Fruit fly (Drosophila melanogaster) whole organism, embryonic: ENCODE results near the gene ImpE1.

ENCODE experiments used
- CG10321 ChIP-seq: fragments of 200-800 bp; sonication (Bioruptor generic); IDR thresholded peaks from 2 replicates; pipeline ENCODE4 v1.3.6; 2022; ENCODE audit warnings: missing biosample characterization, missing genetic modification characterization
- CG10565 ChIP-seq: fragments of 200-800 bp; sonication (Bioruptor generic); optimal IDR thresholded peaks from 3 replicates; lab custom pipeline; 2016; ENCODE audit warnings: missing biosample characterization, mild to moderate bottlenecking, missing genetic modification characterization
- CG11504 ChIP-seq: fragments of 200-800 bp; sonication (Bioruptor generic); optimal IDR thresholded peaks from 3 replicates; lab custom pipeline; 2019; ENCODE audit warnings: missing biosample characterization, mild to moderate bottlenecking, missing genetic modification characterization, moderate library complexity
- CG13287 ChIP-seq: fragments of 200-800 bp; sonication (Bioruptor generic); IDR thresholded peaks from 2 replicates; pipeline ENCODE4 v1.3.6; 2022; ENCODE audit warnings: missing biosample characterization, missing genetic modification characterization; ENCODE audit not compliant: partially characterized antibody
- CG14860 ChIP-seq: fragments of 200-800 bp; sonication (Bioruptor generic); IDR thresholded peaks from 3 replicates; pipeline ENCODE4 v1.3.6; 2022; ENCODE audit warnings: missing biosample characterization, missing genetic modification characterization; ENCODE audit not compliant: partially characterized antibody
- CG14965 ChIP-seq: fragments of 200-800 bp; sonication (Bioruptor generic); optimal IDR thresholded peaks from 2 replicates; lab custom pipeline; 2016; ENCODE audit warnings: missing biosample characterization, missing genetic modification characterization, borderline replicate concordance
- CG1603 ChIP-seq: fragments of 200-800 bp; sonication (Bioruptor generic); optimal IDR thresholded peaks from 2 replicates; lab custom pipeline; 2019; ENCODE audit warnings: missing biosample characterization, mild to moderate bottlenecking, missing genetic modification characterization, moderate library complexity
- CG16813 ChIP-seq: fragments of 200-800 bp; sonication (Bioruptor generic); IDR thresholded peaks from 3 replicates; pipeline ENCODE4 v1.3.6; 2022; ENCODE audit warnings: missing biosample characterization, missing genetic modification characterization; ENCODE audit not compliant: partially characterized antibody
- CG18011 ChIP-seq: fragments of 200-800 bp; sonication (Bioruptor generic); optimal IDR thresholded peaks from 2 replicates; lab custom pipeline; 2017; ENCODE audit warnings: missing biosample characterization, missing genetic modification characterization, mild to moderate bottlenecking, moderate library complexity, missing genotype
- CG18599 ChIP-seq: fragments of 200-800 bp; sonication (Bioruptor generic); optimal IDR thresholded peaks from 3 replicates; lab custom pipeline; 2017; ENCODE audit warnings: missing biosample characterization, missing genetic modification characterization, mild to moderate bottlenecking, moderate library complexity, missing genetic modification reagents
- CG2199 ChIP-seq: fragments of 200-800 bp; sonication (Bioruptor generic); IDR thresholded peaks from 3 replicates; pipeline ENCODE4 v1.3.6; 2022; ENCODE audit warnings: missing biosample characterization, missing genetic modification characterization
- CG32532 ChIP-seq: fragments of 200-800 bp; sonication (Bioruptor generic); IDR thresholded peaks from 2 replicates; pipeline ENCODE4 v1.3.6; 2022; ENCODE audit warnings: missing biosample characterization, missing genetic modification characterization
- CG34422 ChIP-seq: fragments of 200-800 bp; sonication (Bioruptor generic); IDR thresholded peaks from 3 replicates; pipeline ENCODE4 v1.3.6; 2022; ENCODE audit warnings: missing biosample characterization, missing genetic modification characterization
- CG3995 ChIP-seq: fragments of 200-800 bp; sonication (Bioruptor generic); optimal IDR thresholded peaks from 3 replicates; lab custom pipeline; 2016; ENCODE audit warnings: missing biosample characterization, missing genetic modification characterization
- CG4282 ChIP-seq: fragments of 200-800 bp; sonication (Bioruptor generic); optimal IDR thresholded peaks from 2 replicates; lab custom pipeline; 2016; ENCODE audit warnings: missing biosample characterization, missing genetic modification characterization
- CG43689 ChIP-seq: fragments of 200-800 bp; sonication (Bioruptor generic); IDR thresholded peaks from 2 replicates; pipeline ENCODE4 v1.3.6; 2022; ENCODE audit warnings: missing biosample characterization, missing genetic modification characterization
- CG8089 ChIP-seq: fragments of 200-800 bp; sonication (Bioruptor generic); optimal IDR thresholded peaks from 3 replicates; lab custom pipeline; 2016; ENCODE audit warnings: missing biosample characterization, missing genetic modification characterization
- CG8478 ChIP-seq: fragments of >200 bp; optimal IDR thresholded peaks from 2 replicates; lab custom pipeline; 2018
- CG8944 ChIP-seq: fragments of 200-800 bp; sonication (Bioruptor generic); optimal IDR thresholded peaks from 3 replicates; lab custom pipeline; 2016; ENCODE audit warnings: missing biosample characterization, missing genetic modification characterization
- CTCF ChIP-seq: fragments of 200-800 bp; sonication (Bioruptor generic); optimal IDR thresholded peaks from 2 replicates; lab custom pipeline; 2017; ENCODE audit warnings: missing biosample characterization, mild to moderate bottlenecking, missing genetic modification characterization, moderate library complexity
- Dp ChIP-seq: fragments of 200-800 bp; sonication (Bioruptor generic); optimal IDR thresholded peaks from 2 replicates; lab custom pipeline; 2018; ENCODE audit warnings: missing biosample characterization, mild to moderate bottlenecking, missing genetic modification characterization, moderate library complexity
- Drgx ChIP-seq: fragments of 200-800 bp; sonication (Bioruptor generic); IDR thresholded peaks from 2 replicates; pipeline ENCODE4 v1.3.6; 2022; ENCODE audit warnings: missing biosample characterization, missing genetic modification characterization
- Hr51 ChIP-seq, 2 experiments: fragments of 200-800 bp; sonication (Bioruptor generic); optimal IDR thresholded peaks; 2 replicates in 1 of 2; 3 replicates in 1 of 2; lab custom pipeline; 2016 to 2018; ENCODE audit warnings: missing biosample characterization in 2 of 2, missing genetic modification characterization in 2 of 2, mild to moderate bottlenecking in 1 of 2, moderate library complexity in 1 of 2
- Scr ChIP-seq: fragments of 200-800 bp; sonication (Bioruptor generic); IDR thresholded peaks from 2 replicates; pipeline ENCODE4 v1.3.6; 2022; ENCODE audit warnings: missing biosample characterization, missing genetic modification characterization; ENCODE audit not compliant: partially characterized antibody
- Six4 ChIP-seq: fragments of 200-800 bp; sonication (Bioruptor generic); optimal IDR thresholded peaks from 2 replicates; lab custom pipeline; 2016; ENCODE audit warnings: missing biosample characterization, missing genetic modification characterization
- Trl ChIP-seq, 3 experiments: fragments of >200 bp in 2 of 3; fragments of 200-800 bp in 1 of 3; sonication (Bioruptor generic) in 1 of 3; optimal IDR thresholded peaks; 2 replicates in 1 of 3; 3 replicates in 2 of 3; lab custom pipeline; 2016 to 2017; ENCODE audit warnings: missing biosample characterization in 1 of 3, missing genetic modification characterization in 1 of 3
- Xbp1 ChIP-seq: fragments of 200-800 bp; sonication (Bioruptor generic); optimal IDR thresholded peaks from 3 replicates; lab custom pipeline; 2016; ENCODE audit warnings: missing biosample characterization, mild to moderate bottlenecking, missing genetic modification characterization
- ab ChIP-seq: fragments of 200-800 bp; sonication (Bioruptor generic); optimal IDR thresholded peaks from 2 replicates; lab custom pipeline; 2016; ENCODE audit warnings: missing biosample characterization, missing genetic modification characterization
- al ChIP-seq: fragments of 200-800 bp; sonication (Bioruptor generic); IDR thresholded peaks from 2 replicates; pipeline ENCODE4 v1.3.6; 2022; ENCODE audit warnings: missing biosample characterization, missing genetic modification characterization
- bowl ChIP-seq: fragments of 200-800 bp; sonication (Bioruptor generic); IDR thresholded peaks from 2 replicates; pipeline ENCODE4 v1.3.6; 2022; ENCODE audit warnings: missing biosample characterization, missing genetic modification characterization
- cad ChIP-seq: fragments of >200 bp; optimal IDR thresholded peaks from 2 replicates; lab custom pipeline; 2017; ENCODE audit warnings: missing biosample characterization, missing genetic modification characterization
- en ChIP-seq: fragments of 200-800 bp; sonication (Bioruptor generic); optimal IDR thresholded peaks from 2 replicates; lab custom pipeline; 2016; ENCODE audit warnings: missing biosample characterization, missing genetic modification characterization
- exex ChIP-seq: fragments of 200-800 bp; sonication (Bioruptor generic); optimal IDR thresholded peaks from 4 replicates; lab custom pipeline; 2018; ENCODE audit warnings: missing biosample characterization, mild to moderate bottlenecking, missing genetic modification characterization, moderate library complexity
- gce ChIP-seq: fragments of 200-800 bp; sonication (Bioruptor generic); IDR thresholded peaks from 3 replicates; pipeline ENCODE4 v1.3.6; 2022; ENCODE audit warnings: missing biosample characterization, missing genetic modification characterization
- lilli ChIP-seq: fragments of 200-800 bp; sonication (Bioruptor generic); optimal IDR thresholded peaks from 3 replicates; lab custom pipeline; 2016; ENCODE audit warnings: missing biosample characterization, missing genetic modification characterization
- lov ChIP-seq, 2 experiments: fragments of 200-800 bp in 1 of 2; fragments of >200 bp in 1 of 2; sonication (Bioruptor generic) in 1 of 2; IDR thresholded peaks in 1 of 2; optimal IDR thresholded peaks in 1 of 2; 2 replicates in 1 of 2; 3 replicates in 1 of 2; pipeline versions ENCODE4 v1.3.6 to Lab custom; 2017 to 2022; ENCODE audit warnings: missing biosample characterization in 1 of 2, missing genetic modification characterization in 1 of 2
- pita ChIP-seq: fragments of 200-800 bp; sonication (Bioruptor generic); optimal IDR thresholded peaks from 2 replicates; lab custom pipeline; 2017; ENCODE audit warnings: missing biosample characterization, mild to moderate bottlenecking, missing genetic modification characterization
- sd ChIP-seq: fragments of 200-800 bp; sonication (Bioruptor generic); optimal IDR thresholded peaks from 3 replicates; lab custom pipeline; 2018; ENCODE audit warnings: missing biosample characterization, mild to moderate bottlenecking, missing genetic modification characterization, moderate library complexity
- sisA ChIP-seq: fragments of 200-800 bp; sonication (Bioruptor generic); IDR thresholded peaks from 2 replicates; pipeline ENCODE4 v1.3.6; 2022; ENCODE audit warnings: missing biosample characterization, missing genetic modification characterization
- sna ChIP-seq: fragments of 200-800 bp; sonication (Bioruptor generic); IDR thresholded peaks from 2 replicates; pipeline ENCODE4 v1.3.6; 2022; ENCODE audit warnings: missing biosample characterization, missing genetic modification characterization; ENCODE audit not compliant: partially characterized antibody
- so ChIP-seq: fragments of 200-800 bp; sonication (Bioruptor generic); IDR thresholded peaks from 3 replicates; pipeline ENCODE4 v1.3.6; 2022; ENCODE audit warnings: missing biosample characterization, missing genetic modification characterization
- stwl ChIP-seq: fragments of 200-800 bp; sonication (Bioruptor generic); optimal IDR thresholded peaks from 3 replicates; lab custom pipeline; 2018; ENCODE audit warnings: missing biosample characterization, mild to moderate bottlenecking, missing genetic modification characterization, moderate library complexity
- tna ChIP-seq: fragments of 200-800 bp; sonication (Bioruptor generic); IDR thresholded peaks from 2 replicates; pipeline ENCODE4 v1.3.6; 2022; ENCODE audit warnings: missing biosample characterization, missing genetic modification characterization; ENCODE audit not compliant: partially characterized antibody
- zf30C ChIP-seq: fragments of 200-800 bp; sonication (Bioruptor generic); optimal IDR thresholded peaks from 3 replicates; lab custom pipeline; 2018; ENCODE audit warnings: missing biosample characterization, mild to moderate bottlenecking, missing genetic modification characterization
- zfh2 ChIP-seq: fragments of 200-800 bp; sonication (Bioruptor generic); optimal IDR thresholded peaks from 2 replicates; lab custom pipeline; 2016; ENCODE audit warnings: missing biosample characterization, missing genetic modification characterization

Gene ImpE1

DNA sequence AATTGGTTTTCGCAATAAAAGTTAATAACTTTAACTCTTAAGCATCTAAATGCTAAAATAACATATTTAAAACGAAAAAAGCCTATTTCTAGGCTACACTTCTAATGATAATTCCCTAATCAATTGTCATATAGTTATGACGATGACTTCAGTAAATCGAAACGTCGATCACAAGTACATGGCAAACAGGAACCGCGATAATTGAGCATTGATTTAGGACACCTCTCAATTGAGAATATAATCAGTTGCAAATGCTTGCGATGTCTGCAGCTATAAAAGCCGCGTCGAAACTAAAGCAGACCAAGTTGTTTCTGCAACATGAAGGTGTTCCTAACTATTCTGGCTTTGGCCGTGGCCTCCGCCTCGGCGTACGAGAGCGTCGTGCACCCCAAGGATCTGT, 19.0 kb downstream of the ImpE1 start, which contains the start of gene Jon66Ci:
Jon66Ci (plus strand) TSS at position 301 of the 400 bp plus-strand sequence.
- TF ChIP-seq CG14965 (GFP tag; lab: Kevin White, UChicago) = no peak
- no peak for TF ChIP-seq gce (GFP tag; lab: Robert Waterston, UW)
- no peak for TF ChIP-seq CG3995 (GFP tag; lab: Kevin White, UChicago)
- no peak for TF ChIP-seq sisA (GFP tag; lab: Robert Waterston, UW)
- TF ChIP-seq Hr51 (GFP tag; optimal IDR thresholded peaks at IDR 0.05; lab: Kevin White, UChicago) = no peak
- TF ChIP-seq CG4282 (GFP tag; lab: Kevin White, UChicago) = no peak
- TF ChIP-seq so (GFP tag; lab: Robert Waterston, UW) = no peak
- no peak for TF ChIP-seq lilli
- no peak for TF ChIP-seq CG10321
- no peak for TF ChIP-seq CG10565
- no peak for TF ChIP-seq Xbp1 (GFP tag; lab: Kevin White, UChicago)
- TF ChIP-seq CG18599 (GFP tag; lab: Kevin White, UChicago) = no peak
- TF ChIP-seq zf30C = no peak

DNA sequence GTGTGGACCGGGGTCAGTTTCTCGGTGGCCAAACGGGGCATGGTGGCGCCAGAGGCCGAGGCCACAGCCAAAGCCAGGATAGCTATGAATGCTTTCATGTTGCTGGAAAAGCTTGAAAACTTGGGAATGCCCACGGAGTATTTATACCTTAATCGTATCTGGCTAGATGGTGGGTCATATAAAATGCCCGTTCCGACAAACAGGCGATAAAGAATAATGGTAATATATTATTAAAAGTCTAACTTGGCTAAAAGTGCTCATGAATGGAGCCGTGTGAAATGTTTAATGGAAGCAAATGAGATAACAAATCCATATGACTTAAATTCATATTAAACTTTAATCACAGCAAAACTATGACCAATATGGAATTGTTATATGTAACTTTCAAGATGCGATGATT, 21.3 kb downstream of the ImpE1 start, which contains the start of gene Jon66Cii:
Jon66Cii (minus strand) TSS at position 101 of the 400 bp plus-strand sequence.
- TF ChIP-seq Trl (optimal IDR thresholded peaks at IDR 0.05; lab: Kevin White, UChicago) (no peak), Trl (GFP tag; optimal IDR thresholded peaks at IDR 0.05; lab: Kevin White, UChicago) (no peak), CG32532 (GFP tag; lab: Robert Waterston, UW) (no peak)
- TF ChIP-seq, all 482 proteins: peak for 0

- TF ChIP-seq CG16813 (GFP tag; lab: Robert Waterston, UW) (no peak), exex (tag; lab: Kevin White, UChicago) (peak; percentile 83)
Measured at dm6 chr3L:8394132-8394531, 21.9 kb downstream of the ImpE1 start.

dm6 chr3L:8394944-8395343, 22.7 kb downstream of the ImpE1 start:
- TF ChIP-seq pita (GFP tag; lab: Kevin White, UChicago) (no peak), Six4 (GFP tag; lab: Kevin White, UChicago) (no peak), al (GFP tag; lab: Robert Waterston, UW) (no peak), CG8089 (GFP tag; lab: Kevin White, UChicago) (no peak), cad (GFP tag; lab: Kevin White, UChicago) (peak; percentile 92), zfh2 (GFP tag; lab: Kevin White, UChicago) (no peak), ab (GFP tag; lab: Kevin White, UChicago) (no peak), CG43689 (no peak), Drgx (GFP tag; lab: Robert Waterston, UW) (0 out of 2 replicates have a peak, but pooled peaks have one; percentile 15), CTCF (GFP tag; lab: Kevin White, UChicago) (peak; percentile 35), lov (optimal IDR thresholded peaks at IDR 0.05; lab: Kevin White, UChicago) (no peak), lov (GFP tag; IDR thresholded peaks at IDR 0.05; lab: Robert Waterston, UW) (0 out of 3 replicates have a peak, but pooled peaks have one; percentile 42), CG34422 (GFP tag; lab: Robert Waterston, UW) (0 out of 3 replicates have a peak, but pooled peaks have one; percentile 7), sd (peak; percentile 100), CG14860 (GFP tag; lab: Robert Waterston, UW) (peak; percentile 55; the same call in 2 of the 3 replicates), CG11504 (tag; lab: Kevin White, UChicago) (no peak), CG2199 (GFP tag; lab: Robert Waterston, UW) (peak; percentile 89), bowl (GFP tag; lab: Robert Waterston, UW) (no peak), CG13287 (GFP tag; lab: Robert Waterston, UW) (peak; percentile 24; the same call in 1 of the 2 replicates), sna (GFP tag; lab: Robert Waterston, UW) (no peak), en (GFP tag; lab: Kevin White, UChicago) (no peak), CG1603 (tag; lab: Kevin White, UChicago) (peak; percentile 25), stwl (tag; lab: Kevin White, UChicago) (peak; percentile 29), CG8478 (lab: Kevin White, UChicago) (no peak), CG18011 (GFP tag; lab: Kevin White, UChicago) (no peak), Scr (GFP tag; lab: Robert Waterston, UW) (peak; percentile 25), tna (peak; percentile 76), Dp (GFP tag; lab: Kevin White, UChicago) (peak; percentile 69), CG8944 (no peak)
